Worm (Caenorhabditis elegans) whole organism, L4 larva: ENCODE measurements around the gene F47B7.2.
A peak's percentile ranks its signal among the peaks of the same experiment; 100 is the strongest.

ENCODE experiments used
- F26F4.8 ChIP-seq: fragments of 200-800 bp; sonication (Bioruptor generic); conservative IDR thresholded peaks from 2 replicates; pipeline ENCODE4 v1.3.6; 2022; ENCODE audit warnings: missing genetic modification characterization, missing compliant biosample characterization
- T20F7.1 ChIP-seq: fragments of 200-800 bp; sonication (Bioruptor generic); optimal IDR thresholded peaks from 2 replicates; lab custom pipeline; 2018; ENCODE audit warnings: mild to moderate bottlenecking, missing genetic modification characterization, missing compliant biosample characterization
- T26A8.4 ChIP-seq: fragments of 200-800 bp; sonication (Bioruptor generic); IDR thresholded peaks from 2 replicates; pipeline ENCODE4 v1.3.6; 2022; ENCODE audit warnings: missing genetic modification characterization, missing compliant biosample characterization
- Y48G9A.11 ChIP-seq: fragments of 200-800 bp; sonication (Bioruptor generic); IDR thresholded peaks from 2 replicates; pipeline ENCODE4 v1.3.6; 2022; ENCODE audit warnings: missing genetic modification reagents, missing genetic modification characterization, missing compliant biosample characterization
- Y5F2A.4 ChIP-seq: fragments of 200-800 bp; sonication (Bioruptor generic); optimal IDR thresholded peaks from 2 replicates; lab custom pipeline; 2018; ENCODE audit warnings: mild to moderate bottlenecking, missing genetic modification characterization, missing compliant biosample characterization
- Y75B8A.6 ChIP-seq: fragments of 200-800 bp; sonication (Bioruptor generic); IDR thresholded peaks from 2 replicates; pipeline ENCODE4 v1.3.6; 2022; ENCODE audit warnings: missing genetic modification reagents, missing genetic modification characterization, missing compliant biosample characterization
- ZK337.2 ChIP-seq: fragments of 200-800 bp; sonication (Bioruptor generic); IDR thresholded peaks from 2 replicates; pipeline ENCODE4 v1.3.6; 2022; ENCODE audit warnings: missing genetic modification reagents, missing genetic modification characterization, missing compliant biosample characterization
- ZK546.5 ChIP-seq, 2 experiments: sonication (generic microtip); optimal IDR thresholded peaks; 2 replicates each; lab custom pipeline; 2017; ENCODE audit warnings: missing biosample characterization in 2 of 2, missing genetic modification characterization in 2 of 2
- ama-1 ChIP-seq: fragments of 150-350 bp; optimal IDR thresholded peaks from 2 replicates; lab custom pipeline; 2014; ENCODE audit warnings: inconsistent platforms, mixed read lengths
- arid-1 ChIP-seq: fragments of 200-800 bp; sonication (Bioruptor generic); conservative IDR thresholded peaks from 2 replicates; pipeline ENCODE4 v1.3.6; 2022; ENCODE audit warnings: missing genetic modification reagents, missing genetic modification characterization, missing compliant biosample characterization
- attf-4 ChIP-seq: sonication (generic microtip); optimal IDR thresholded peaks from 3 replicates; lab custom pipeline; 2017; ENCODE audit warnings: missing biosample characterization, missing genetic modification characterization
- ceh-20 ChIP-seq: fragments of 200-800 bp; sonication (Bioruptor generic); IDR thresholded peaks from 2 replicates; pipeline ENCODE4 v1.3.6; 2022; ENCODE audit warnings: missing genetic modification reagents, missing genetic modification characterization, missing compliant biosample characterization
- ceh-32 ChIP-seq: sonication (generic microtip); optimal IDR thresholded peaks from 2 replicates; lab custom pipeline; 2016; ENCODE audit warnings: mild to moderate bottlenecking, missing genetic modification characterization, missing compliant biosample characterization; ENCODE audit not compliant: poor library complexity
- ceh-62 ChIP-seq: sonication (generic microtip); optimal IDR thresholded peaks from 2 replicates; lab custom pipeline; 2017; ENCODE audit warnings: missing biosample characterization, missing genetic modification characterization
- ctbp-1 ChIP-seq: fragments of 200-800 bp; sonication (Bioruptor generic); IDR thresholded peaks from 2 replicates; pipeline ENCODE4 v1.3.6; 2022; ENCODE audit warnings: missing genetic modification reagents, missing genetic modification characterization, missing compliant biosample characterization
- daf-12 ChIP-seq: fragments of 150-350 bp; optimal IDR thresholded peaks from 2 replicates; lab custom pipeline; 2014; ENCODE audit warnings: missing biosample characterization, missing genetic modification reagents, missing genetic modification characterization
- daf-19 ChIP-seq: fragments of 200-800 bp; sonication (Bioruptor generic); conservative IDR thresholded peaks from 2 replicates; pipeline ENCODE4 v1.3.6; 2022; ENCODE audit warnings: missing genetic modification characterization, missing compliant biosample characterization
- daf-8 ChIP-seq: fragments of 200-800 bp; sonication (Bioruptor generic); IDR thresholded peaks from 2 replicates; pipeline ENCODE4 v1.3.6; 2022; ENCODE audit warnings: missing genetic modification characterization, missing compliant biosample characterization
- dmd-6 ChIP-seq: fragments of 200-800 bp; sonication (Bioruptor generic); IDR thresholded peaks from 2 replicates; pipeline ENCODE4 v1.3.6; 2022; ENCODE audit warnings: missing genetic modification reagents, missing genetic modification characterization, missing compliant biosample characterization
- dmd-9 ChIP-seq: fragments of 200-800 bp; sonication (Bioruptor generic); IDR thresholded peaks from 2 replicates; pipeline ENCODE4 v1.3.6; 2022; ENCODE audit warnings: missing genetic modification reagents, missing genetic modification characterization, missing compliant biosample characterization
- dpl-1 ChIP-seq: fragments of 150-350 bp; optimal IDR thresholded peaks from 2 replicates; lab custom pipeline; 2014; ENCODE audit warnings: missing biosample characterization, missing genetic modification reagents, missing genetic modification characterization
- duxl-1 ChIP-seq: sonication (generic microtip); optimal IDR thresholded peaks from 2 replicates; lab custom pipeline; 2016; ENCODE audit warnings: mild to moderate bottlenecking, missing genetic modification characterization, moderate library complexity, missing compliant biosample characterization; ENCODE audit not compliant: poor library complexity
- egl-43 ChIP-seq: fragments of 200-800 bp; sonication (Bioruptor generic); IDR thresholded peaks from 2 replicates; pipeline ENCODE4 v1.3.6; 2022; ENCODE audit warnings: missing genetic modification reagents, missing genetic modification characterization, missing compliant biosample characterization
- fkh-10 ChIP-seq: fragments of 150-350 bp; optimal IDR thresholded peaks from 2 replicates; lab custom pipeline; 2014; ENCODE audit warnings: missing biosample characterization, missing genetic modification reagents, missing genetic modification characterization
- hlh-30 ChIP-seq: sonication (generic microtip); optimal IDR thresholded peaks from 2 replicates; lab custom pipeline; 2017; ENCODE audit warnings: antibody characterized with exemption, mild to moderate bottlenecking, missing genetic modification characterization, missing compliant biosample characterization; ENCODE audit not compliant: insufficient read depth
- jun-1 ChIP-seq: fragments of 150-350 bp; optimal IDR thresholded peaks from 2 replicates; lab custom pipeline; 2014; ENCODE audit warnings: missing biosample characterization, missing genetic modification reagents, missing genetic modification characterization
- lim-7 ChIP-seq: fragments of 200-800 bp; sonication (Bioruptor generic); IDR thresholded peaks from 2 replicates; pipeline ENCODE4 v1.3.6; 2022; ENCODE audit warnings: missing genetic modification characterization, missing compliant biosample characterization
- lin-13 ChIP-seq: fragments of 150-350 bp; optimal IDR thresholded peaks from 2 replicates; lab custom pipeline; 2014; ENCODE audit warnings: missing biosample characterization, missing genetic modification reagents, missing genetic modification characterization
- lin-15B ChIP-seq: fragments of 150-350 bp; sonication (generic microtip); optimal IDR thresholded peaks from 3 replicates; lab custom pipeline; 2014; ENCODE audit warnings: missing biosample characterization, missing genetic modification characterization
- lsy-2 ChIP-seq, 2 experiments: fragments of 150-350 bp in 1 of 2; sonication (generic microtip) in 1 of 2; optimal IDR thresholded peaks; 2 replicates each; lab custom pipeline; 2014 to 2017; ENCODE audit warnings: missing biosample characterization in 2 of 2, missing genetic modification characterization in 2 of 2
- madf-5 ChIP-seq, 2 experiments: fragments of 200-800 bp; sonication (Bioruptor generic); IDR thresholded peaks; 2 replicates each; pipeline ENCODE4 v1.3.6; 2022; ENCODE audit warnings: missing compliant biosample characterization in 2 of 2, missing genetic modification characterization in 2 of 2
- mdt-29 ChIP-seq: fragments of 200-800 bp; sonication (Bioruptor generic); IDR thresholded peaks from 2 replicates; pipeline ENCODE4 v1.3.6; 2022; ENCODE audit warnings: missing genetic modification reagents, missing genetic modification characterization, missing compliant biosample characterization
- mep-1 ChIP-seq: fragments of 150-350 bp; sonication (generic microtip); optimal IDR thresholded peaks from 3 replicates; lab custom pipeline; 2014; ENCODE audit warnings: missing biosample characterization, missing genetic modification characterization
- nhr-10 ChIP-seq: fragments of 150-350 bp; optimal IDR thresholded peaks from 2 replicates; lab custom pipeline; 2014; ENCODE audit warnings: missing biosample characterization, missing genetic modification characterization
- nhr-102 ChIP-seq: sonication (generic microtip); optimal IDR thresholded peaks from 2 replicates; lab custom pipeline; 2016; ENCODE audit warnings: mild to moderate bottlenecking, missing genetic modification characterization, moderate library complexity, missing compliant biosample characterization
- nhr-111 ChIP-seq: fragments of 200-800 bp; sonication (Bioruptor generic); optimal IDR thresholded peaks from 2 replicates; lab custom pipeline; 2018; ENCODE audit warnings: mild to moderate bottlenecking, missing genetic modification characterization, missing compliant biosample characterization
- nhr-25 ChIP-seq: sonication (generic microtip); optimal IDR thresholded peaks from 2 replicates; lab custom pipeline; 2017; ENCODE audit warnings: missing genetic modification characterization, mild to moderate bottlenecking, missing compliant biosample characterization, antibody characterized with exemption, moderate library complexity, borderline replicate concordance; ENCODE audit not compliant: insufficient read depth
- nhr-28 ChIP-seq: fragments of 150-350 bp; optimal IDR thresholded peaks from 2 replicates; lab custom pipeline; 2014; ENCODE audit warnings: missing biosample characterization, missing genetic modification characterization
- nhr-41 ChIP-seq: fragments of 200-800 bp; sonication (Bioruptor generic); IDR thresholded peaks from 2 replicates; pipeline ENCODE4 v1.3.6; 2022; ENCODE audit warnings: missing genetic modification reagents, missing genetic modification characterization, missing compliant biosample characterization
- nhr-6 ChIP-seq: fragments of 150-350 bp; optimal IDR thresholded peaks from 2 replicates; lab custom pipeline; 2014; ENCODE audit warnings: missing biosample characterization, missing genetic modification characterization
- nhr-77 ChIP-seq: fragments of 150-350 bp; optimal IDR thresholded peaks from 2 replicates; lab custom pipeline; 2014; ENCODE audit warnings: missing biosample characterization, missing genetic modification characterization
- pha-4 ChIP-seq, 2 experiments: fragments of 150-350 bp in 1 of 2; fragments of 200-800 bp in 1 of 2; sonication (Bioruptor generic) in 1 of 2; IDR thresholded peaks in 1 of 2; optimal IDR thresholded peaks in 1 of 2; 2 replicates each; pipeline versions ENCODE4 v1.3.6 to Lab custom; 2014 to 2022; ENCODE audit warnings: missing genetic modification characterization in 2 of 2, missing genetic modification reagents in 2 of 2, missing biosample characterization in 1 of 2, missing compliant biosample characterization in 1 of 2
- pqm-1 ChIP-seq: sonication (generic microtip); optimal IDR thresholded peaks from 2 replicates; lab custom pipeline; 2017; ENCODE audit warnings: missing biosample characterization, missing genetic modification characterization
- spr-1 ChIP-seq: sonication (generic microtip); optimal IDR thresholded peaks from 2 replicates; lab custom pipeline; 2016; ENCODE audit warnings: mild to moderate bottlenecking, missing genetic modification characterization, missing compliant biosample characterization
- tag-97 ChIP-seq: fragments of 200-800 bp; sonication (Bioruptor generic); IDR thresholded peaks from 2 replicates; pipeline ENCODE4 v1.3.6; 2022; ENCODE audit warnings: missing genetic modification characterization, missing compliant biosample characterization
- unc-62 ChIP-seq, 3 experiments: fragments of 150-350 bp in 1 of 3; sonication (generic microtip); optimal IDR thresholded peaks in 2 of 3; peaks in 1 of 3; 1 replicate in 1 of 3; 2 replicates in 2 of 3; lab custom pipeline; 2014 to 2017; ENCODE audit warnings: missing biosample characterization in 3 of 3, missing genetic modification characterization in 3 of 3, missing genetic modification reagents in 3 of 3, missing genotype in 1 of 3
- zfp-3 ChIP-seq: fragments of 200-800 bp; sonication (Bioruptor generic); conservative IDR thresholded peaks from 2 replicates; pipeline ENCODE4 v1.3.6; 2022; ENCODE audit warnings: missing genetic modification reagents, missing genetic modification characterization, missing compliant biosample characterization
- zip-2 ChIP-seq: fragments of 150-350 bp; optimal IDR thresholded peaks from 2 replicates; lab custom pipeline; 2014; ENCODE audit warnings: missing biosample characterization, missing genetic modification characterization
- ztf-7 ChIP-seq: fragments of 150-350 bp; optimal IDR thresholded peaks from 2 replicates; lab custom pipeline; 2014; ENCODE audit warnings: missing biosample characterization, missing genetic modification characterization

Gene F47B7.2

DNA sequence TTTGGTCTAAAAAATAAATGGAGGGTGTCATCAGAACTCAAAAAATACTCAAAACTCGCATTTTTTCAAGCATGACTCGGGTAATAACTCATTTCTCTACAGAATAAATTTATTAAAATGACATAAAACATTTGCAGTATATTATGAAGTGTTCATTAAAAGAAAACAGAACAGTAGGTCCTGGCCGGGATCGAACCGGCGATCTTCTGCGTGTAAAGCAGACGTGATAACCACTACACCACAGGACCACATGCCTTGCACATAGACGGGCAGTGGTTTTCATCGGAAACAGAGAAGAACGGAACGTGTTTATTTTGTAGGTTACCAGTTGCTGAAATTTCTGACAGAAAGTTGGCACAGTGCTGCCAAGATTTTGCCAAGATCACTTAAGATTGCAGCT lies 20.8 kb downstream of the F47B7.2 start (continued):
- TF ChIP-seq ceh-62 (no peak), ZK546.5 (tag; optimal IDR thresholded peaks at IDR 0.05; lab: Kevin White, UChicago) (no peak), unc-62 (GFP tag; optimal IDR thresholded peaks at IDR 0.05 in 1 of 2; lab: Kevin White, UChicago) (no peak), unc-62 (tag; optimal IDR thresholded peaks at IDR 0.05; lab: Kevin White, UChicago) (no peak), arid-1 (GFP tag; lab: Robert Waterston, UW) (0 out of 2 replicates have a peak, but pooled peaks have one; percentile 26), ama-1 (no peak), hlh-30 (tag; lab: Kevin White, UChicago) (peak; percentile 32), pha-4 (GFP tag; IDR thresholded peaks at IDR 0.05; lab: Robert Waterston, UW) (peak; percentile 71; the same call in 1 of the 2 replicates), pha-4 (tag; optimal IDR thresholded peaks at IDR 0.05; lab: Kevin White, UChicago) (no peak), nhr-41 (GFP tag; lab: Robert Waterston, UW) (no peak), ZK337.2 (GFP tag; lab: Robert Waterston, UW) (0 out of 2 replicates have a peak, but pooled peaks have one; percentile 27), nhr-77 (tag; lab: Kevin White, UChicago) (no peak), lin-15B (tag; lab: Kevin White, UChicago) (no peak), zip-2 (tag; lab: Kevin White, UChicago) (no peak), nhr-28 (tag; lab: Kevin White, UChicago) (no peak), zfp-3 (GFP tag; lab: Robert Waterston, UW) (0 out of 2 replicates have a peak, but pooled peaks have one; percentile 43), dpl-1 (GFP tag; lab: Kevin White, UChicago) (no peak), T26A8.4 (GFP tag; lab: Robert Waterston, UW) (no peak), lin-13 (no peak), ceh-20 (GFP tag; lab: Robert Waterston, UW) (0 out of 2 replicates have a peak, but pooled peaks have one; percentile 10), egl-43 (GFP tag; lab: Robert Waterston, UW) (peak; percentile 76), Y5F2A.4 (GFP tag; lab: Kevin White, UChicago) (no peak), F26F4.8 (GFP tag; lab: Robert Waterston, UW) (peak; percentile 36; the same call in 1 of the 2 replicates), madf-5 (GFP tag; IDR thresholded peaks at IDR 0.05; lab: Robert Waterston, UW) (peak; percentile 74 to 84; a peak in 1 of 4 replicates), lsy-2 (tag; optimal IDR thresholded peaks at IDR 0.05; lab: Kevin White, UChicago) (no peak), duxl-1 (tag; lab: Kevin White, UChicago) (peak; percentile 75), tag-97 (GFP tag; lab: Robert Waterston, UW) (no peak), ceh-32 (no peak), ztf-7 (tag; lab: Kevin White, UChicago) (no peak), nhr-111 (GFP tag; lab: Kevin White, UChicago) (no peak), T20F7.1 (GFP tag; lab: Kevin White, UChicago) (no peak), attf-4 (tag; lab: Kevin White, UChicago) (no peak), lim-7 (GFP tag; lab: Robert Waterston, UW) (peak; percentile 88), nhr-25 (tag; lab: Kevin White, UChicago) (no peak), jun-1 (no peak), daf-12 (tag; lab: Kevin White, UChicago) (no peak), daf-19 (GFP tag; lab: Robert Waterston, UW) (0 out of 2 replicates have a peak, but pooled peaks have one; percentile 61), dmd-6 (peak; percentile 54), ctbp-1 (no peak), spr-1 (no peak), fkh-10 (GFP tag; lab: Kevin White, UChicago) (no peak), mdt-29 (peak; percentile 57; the same call in 1 of the 2 replicates), mep-1 (tag; lab: Kevin White, UChicago) (peak; percentile 56), pqm-1 (tag; lab: Kevin White, UChicago) (no peak), nhr-10 (tag; lab: Kevin White, UChicago) (no peak), daf-8 (GFP tag; lab: Robert Waterston, UW) (0 out of 2 replicates have a peak, but pooled peaks have one; percentile 42), dmd-9 (GFP tag; lab: Robert Waterston, UW) (0 out of 2 replicates have a peak, but pooled peaks have one; percentile 13), nhr-6 (tag; lab: Kevin White, UChicago) (peak; percentile 54), Y75B8A.6 (GFP tag; lab: Robert Waterston, UW) (no peak), nhr-102 (tag; lab: Kevin White, UChicago) (peak; percentile 32), Y48G9A.11 (GFP tag; lab: Robert Waterston, UW) (0 out of 2 replicates have a peak, but pooled peaks have one; percentile 27)
